Fruit fly (Drosophila melanogaster) ovary, adult (tissue): Measurements from ENCODE around the gene CG9922.

Experiments
- CG17801 ChIP-seq: fragments of 200-800 bp; optimal IDR thresholded peaks from 2 replicates; lab custom pipeline; 2019; ENCODE audit warnings: missing biosample characterization, mild to moderate bottlenecking, missing genetic modification characterization, moderate library complexity; ENCODE audit not compliant: partially characterized antibody

The CG9922 gene

dm6 chr3R:14017640-14018429, 18.4 kb downstream of the CG9922 start:
- TF ChIP-seq CG17801, result peak; percentile 28

dm6 chr3R:14016758-14017406, 19.3 kb downstream of the CG9922 start:
- TF ChIP-seq CG17801, result no peak

DNA sequence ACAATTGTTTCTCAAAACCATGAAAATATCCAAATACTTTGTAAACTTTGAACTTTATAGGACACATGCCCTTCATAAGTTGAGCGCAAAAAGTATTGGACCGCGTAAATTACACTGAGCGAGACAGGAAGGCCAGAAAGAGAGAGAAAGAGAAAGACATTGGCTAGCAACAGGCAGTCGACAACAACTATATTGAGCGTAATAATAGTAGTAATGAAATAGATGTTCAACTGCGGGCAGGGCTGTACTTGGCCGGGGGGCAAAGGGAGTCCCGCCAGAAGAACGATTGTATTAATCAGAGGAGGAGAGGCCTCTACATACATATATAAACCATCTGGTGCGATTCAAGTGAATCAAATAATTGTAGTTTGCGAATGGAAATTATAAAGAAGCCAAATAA, 21.6 kb downstream of the CG9922 start:
- TF ChIP-seq CG17801, result no peak

DNA sequence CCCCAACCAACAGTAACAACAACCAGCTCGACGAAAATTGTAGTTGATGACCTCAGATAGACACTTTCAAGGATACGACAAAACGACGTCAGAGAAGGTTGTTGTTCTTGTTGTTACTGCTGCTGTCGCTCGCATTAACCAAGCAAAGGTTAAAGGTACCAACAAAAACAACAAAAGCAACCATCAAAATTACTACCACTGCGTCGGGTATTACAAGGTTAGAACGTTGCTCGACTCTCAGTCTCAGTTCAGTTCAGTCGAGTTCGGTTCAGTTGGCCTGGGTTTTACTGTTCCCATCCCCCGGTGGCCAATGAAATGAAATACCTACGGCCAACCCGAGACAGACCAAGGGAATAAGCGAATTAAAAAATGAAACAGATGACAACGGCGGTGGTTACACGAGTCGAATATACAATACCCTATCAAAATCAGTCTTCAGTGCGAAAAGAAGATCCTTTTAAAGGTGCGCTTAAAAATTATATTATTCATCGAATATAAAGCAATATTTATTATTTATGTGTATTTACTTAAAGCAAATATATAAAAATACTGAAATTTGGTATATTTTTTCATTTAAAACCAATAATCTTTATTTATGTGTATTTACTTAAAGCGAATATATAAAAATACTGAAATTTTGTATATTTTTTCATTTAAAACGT, 22.2 kb downstream of the CG9922 start:
- TF ChIP-seq CG17801, result no peak

DNA sequence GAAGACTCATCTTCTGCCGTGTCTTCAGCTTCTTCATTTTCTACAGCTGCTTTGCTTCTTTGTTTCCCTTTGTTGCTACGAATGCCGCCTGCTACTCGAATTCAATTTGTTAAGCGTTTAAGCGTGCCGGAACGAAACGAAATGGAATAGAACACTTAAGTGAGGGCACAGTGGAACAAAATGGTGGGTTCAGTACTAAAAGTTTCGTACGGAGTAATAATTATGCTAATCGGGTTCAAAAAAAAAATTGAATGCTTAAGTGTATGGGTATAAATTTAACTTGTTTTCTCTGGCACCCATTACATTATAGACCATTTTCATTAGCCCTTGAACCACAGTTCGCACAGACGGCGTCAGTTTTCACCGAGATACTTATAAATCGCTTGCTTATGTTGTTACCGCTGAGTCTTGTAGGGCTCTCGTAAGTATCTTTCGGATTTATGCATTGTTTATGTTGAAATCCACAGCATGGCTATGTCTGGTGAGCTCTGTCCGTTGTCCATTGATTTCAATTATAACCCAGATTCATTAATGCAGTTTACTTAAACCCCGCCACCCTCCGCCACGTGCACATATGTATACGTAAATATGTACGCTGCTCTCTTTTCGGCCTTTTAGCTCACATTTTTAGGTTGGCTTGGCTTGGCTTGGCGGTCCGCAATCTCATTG, 23.6 kb downstream of the CG9922 start:
- peak; percentile 48 for TF ChIP-seq CG17801

DNA sequence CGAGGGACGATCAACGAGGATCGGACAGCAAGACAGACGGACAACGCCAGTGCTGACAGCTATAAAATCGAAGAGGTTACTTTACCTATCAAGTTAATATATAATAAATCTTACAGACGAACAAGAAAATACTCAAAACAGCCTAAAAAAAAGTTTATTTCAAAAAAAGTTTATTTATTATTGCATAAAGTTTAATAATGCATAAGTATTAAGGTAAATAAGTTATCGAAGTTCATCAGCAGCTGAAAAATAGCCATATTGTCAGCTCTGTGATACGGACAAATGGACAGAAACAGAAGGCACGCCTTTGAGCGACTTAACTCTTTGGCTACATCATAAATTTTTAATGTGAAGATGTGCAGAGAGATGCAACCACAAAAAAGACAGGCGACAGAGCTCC, 24.6 kb downstream of the CG9922 start:
- no peak for TF ChIP-seq CG17801

dm6 chr3R:14011175-14011574, 25.0 kb downstream of the CG9922 start:
- TF ChIP-seq CG17801, result no peak

dm6 chr3R:14009643-14010042, 26.6 kb downstream of the CG9922 start:
- TF ChIP-seq CG17801, result no peak

- TF ChIP-seq CG17801, result no peak
These were observed 27.3 kb downstream of the CG9922 start for dm6 chr3R:14008854-14009253.

DNA sequence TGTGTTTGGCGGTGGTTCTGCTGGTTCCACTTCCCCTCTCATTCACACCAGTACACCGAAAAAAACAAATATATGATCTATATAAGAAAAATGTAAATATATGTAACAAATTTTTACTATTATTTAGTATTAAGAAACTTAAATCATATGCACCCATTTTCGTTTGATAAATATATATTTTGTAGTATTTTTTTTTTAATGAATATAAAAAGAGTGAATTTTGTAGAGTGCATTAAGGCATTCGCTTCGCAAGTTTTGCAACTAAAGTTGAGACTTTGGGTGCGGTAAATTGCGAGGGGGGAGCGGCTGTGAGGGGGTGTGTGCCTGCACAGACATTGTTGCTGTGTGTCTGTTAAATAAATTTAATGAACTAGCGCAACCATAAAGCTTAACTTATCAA, 28.6 kb downstream of the CG9922 start:
- no peak for TF ChIP-seq CG17801

DNA sequence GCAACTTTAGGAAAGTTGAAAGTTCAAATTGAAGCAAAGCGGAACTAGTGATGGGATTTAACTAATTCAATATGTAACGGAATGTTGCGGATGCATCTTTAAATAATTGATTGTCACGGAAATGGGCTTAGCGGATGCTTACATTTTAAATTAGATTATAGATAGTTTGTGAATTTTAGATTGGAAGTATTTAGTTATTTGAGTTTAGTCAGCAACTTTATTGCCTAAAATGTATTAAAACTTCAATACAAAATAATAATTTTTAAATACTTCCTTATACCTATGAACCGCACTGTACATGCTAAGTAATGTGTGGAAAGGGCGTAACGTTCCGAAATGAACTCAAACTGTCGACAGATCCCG, 29.3 kb downstream of the CG9922 start:
- no peak for TF ChIP-seq CG17801

DNA sequence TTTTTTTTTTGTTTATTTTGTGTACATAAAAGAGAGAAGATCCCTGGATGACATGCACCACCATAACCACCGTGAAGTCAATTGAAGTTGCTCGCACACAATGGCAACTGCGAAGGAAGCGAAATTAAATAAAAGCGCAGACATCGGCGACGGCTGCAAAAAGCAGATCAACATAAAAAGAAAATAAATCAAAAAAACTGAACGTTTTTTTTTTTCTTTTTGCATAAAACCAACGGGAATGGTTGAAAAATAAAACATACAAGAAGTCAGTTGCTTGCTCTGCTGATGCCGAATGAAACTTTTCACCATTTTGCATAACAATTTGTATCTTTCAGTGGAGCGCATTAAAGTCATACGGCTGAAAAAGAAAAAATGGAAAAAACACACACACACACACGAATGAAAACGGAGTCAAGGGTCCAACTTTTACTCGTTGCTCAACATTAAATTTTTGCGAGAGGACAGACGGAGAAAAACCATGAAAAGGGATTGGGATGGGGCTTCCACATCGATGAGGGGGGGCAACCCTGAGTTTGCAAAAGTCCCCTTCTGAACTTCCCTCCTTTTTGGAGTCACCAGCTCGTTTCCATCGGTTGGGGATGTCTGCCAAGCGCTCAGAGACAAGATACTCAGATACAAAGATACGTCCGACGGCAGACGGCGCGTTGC, 29.8 kb downstream of the CG9922 start:
- no peak for TF ChIP-seq CG17801

DNA sequence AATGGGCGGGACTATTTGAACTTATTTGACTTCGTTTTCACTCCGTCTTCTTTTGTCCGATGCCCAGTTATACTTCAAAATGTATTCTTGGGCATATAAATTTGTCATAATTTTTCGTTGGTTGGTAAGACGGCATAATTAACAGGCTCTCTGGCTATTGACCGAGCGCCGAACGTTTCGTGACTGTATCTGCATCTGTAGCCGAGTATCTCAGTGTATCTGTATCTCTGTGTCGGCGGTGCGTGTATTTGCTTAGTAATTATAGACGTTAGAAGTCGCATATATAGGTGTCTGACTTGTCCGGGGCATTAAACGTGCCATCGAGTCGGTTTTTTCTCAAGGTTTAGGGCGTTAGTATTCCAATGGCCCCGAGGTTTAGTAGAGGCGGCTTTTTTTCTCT, 31.0 kb downstream of the CG9922 start:
- no peak for TF ChIP-seq CG17801

DNA sequence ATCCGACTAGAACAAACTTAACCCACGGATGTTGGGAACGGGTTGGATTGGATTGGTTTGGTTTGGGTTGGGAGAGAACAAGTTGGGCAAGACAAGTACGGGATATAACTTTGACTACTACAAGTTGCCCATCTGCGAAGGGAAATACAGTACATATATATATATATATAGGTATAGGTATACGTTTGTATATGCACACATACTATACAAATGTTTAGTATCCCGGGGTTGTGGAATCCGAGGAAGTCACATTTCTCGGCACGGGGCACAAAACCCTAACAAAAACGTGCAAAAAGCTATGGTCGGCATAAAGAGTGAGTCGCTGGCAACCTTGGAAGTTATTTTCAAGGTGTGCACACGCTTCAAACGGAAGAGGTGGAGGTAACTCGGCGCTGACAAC, 32.4 kb downstream of the CG9922 start:
- TF ChIP-seq CG17801, result no peak

DNA sequence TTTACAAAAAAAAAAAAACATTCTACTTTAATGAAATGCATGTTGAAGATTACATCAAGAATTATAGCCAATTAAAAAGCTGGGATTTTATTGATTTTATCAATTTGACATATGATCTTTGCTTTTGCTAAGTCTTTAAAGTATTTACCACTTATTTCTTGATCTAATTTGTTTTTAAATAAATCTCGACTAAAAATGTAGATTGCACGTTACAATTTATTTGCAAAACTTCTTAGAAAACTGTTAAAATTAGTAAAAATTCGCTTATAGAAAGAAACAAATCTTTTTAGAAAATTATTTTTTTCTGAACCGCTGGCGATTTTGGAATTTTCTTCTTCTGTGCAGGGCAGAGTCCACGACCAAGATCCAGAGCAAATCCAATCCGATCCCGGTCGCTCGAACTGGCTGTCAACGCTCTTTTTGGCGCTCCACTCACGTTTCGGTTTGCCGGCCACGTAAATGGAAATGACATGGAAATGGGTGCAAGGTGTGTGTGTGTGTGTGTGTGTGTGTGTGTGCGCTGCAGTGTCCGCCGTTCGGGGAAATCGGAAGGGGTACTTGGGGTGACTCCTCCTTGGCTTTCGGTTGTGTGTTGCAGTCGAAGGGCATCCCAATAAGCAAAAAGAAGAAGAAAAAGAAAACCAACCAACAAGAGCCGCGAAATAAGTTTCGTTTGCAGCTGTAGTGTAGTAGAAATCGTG, 33.9 kb downstream of the CG9922 start:
- no peak for TF ChIP-seq CG17801
